Worm (Caenorhabditis elegans): ENCODE results near the gene dmd-5.
A peak's percentile ranks its signal among the peaks of the same experiment; 100 is the strongest.

ce11 chrII:5781935-5782921 is 8.2 kb upstream of the dmd-5 start, which contains the start of gene K05F1.6:
- peak; percentile 39 for TF ChIP-seq hlh-13 (GFP tag; optimal IDR thresholded peaks at IDR 0.05)
- TF ChIP-seq C08G9.2 (tag; optimal IDR thresholded peaks at IDR 0.05) = peak; percentile 54
- TF ChIP-seq odd-2 (tag; optimal IDR thresholded peaks at IDR 0.05) = peak; percentile 2
- TF ChIP-seq unc-86 (tag; optimal IDR thresholded peaks at IDR 0.05) = no peak
- TF ChIP-seq unc-42 (tag; optimal IDR thresholded peaks at IDR 0.05) = no peak
- TF ChIP-seq ref-2 (tag; optimal IDR thresholded peaks at IDR 0.05) = peak; percentile 41
- peak; percentile 44 for TF ChIP-seq pqm-1 (tag; optimal IDR thresholded peaks at IDR 0.05)
- TF ChIP-seq nhr-11 (tag; optimal IDR thresholded peaks at IDR 0.05) = no peak
- no peak for TF ChIP-seq ceh-30 (tag; optimal IDR thresholded peaks at IDR 0.05)
- TF ChIP-seq F13H6.1 (tag; optimal IDR thresholded peaks at IDR 0.05) = peak; percentile 5
- TF ChIP-seq unc-55 (GFP tag; optimal IDR thresholded peaks at IDR 0.05) = peak; percentile 12
- no peak for TF ChIP-seq hlh-30 (tag; optimal IDR thresholded peaks at IDR 0.05; ENCODE audit: insufficient read depth)

Measured in whole organism, late embryonic.